Fruit fly (Drosophila melanogaster): ENCODE measurements around the gene Obp69a.

The Obp69a gene

dm6 chr3L:12408513-12409320 is 12.7 kb downstream of the Obp69a start:
- peak; percentile 57 for TF ChIP-seq CG17801 (GFP tag; optimal IDR thresholded peaks at IDR 0.05; ENCODE audit: partially characterized antibody)

- TF ChIP-seq CG17801 (GFP tag; optimal IDR thresholded peaks at IDR 0.05; ENCODE audit: partially characterized antibody), result no peak
Measured at dm6 chr3L:12409343-12410302, 13.7 kb downstream of the Obp69a start.

- no peak for TF ChIP-seq CG17801 (GFP tag; optimal IDR thresholded peaks at IDR 0.05; ENCODE audit: partially characterized antibody)
Measured at dm6 chr3L:12410472-12411213, 14.7 kb downstream of the Obp69a start.

DNA sequence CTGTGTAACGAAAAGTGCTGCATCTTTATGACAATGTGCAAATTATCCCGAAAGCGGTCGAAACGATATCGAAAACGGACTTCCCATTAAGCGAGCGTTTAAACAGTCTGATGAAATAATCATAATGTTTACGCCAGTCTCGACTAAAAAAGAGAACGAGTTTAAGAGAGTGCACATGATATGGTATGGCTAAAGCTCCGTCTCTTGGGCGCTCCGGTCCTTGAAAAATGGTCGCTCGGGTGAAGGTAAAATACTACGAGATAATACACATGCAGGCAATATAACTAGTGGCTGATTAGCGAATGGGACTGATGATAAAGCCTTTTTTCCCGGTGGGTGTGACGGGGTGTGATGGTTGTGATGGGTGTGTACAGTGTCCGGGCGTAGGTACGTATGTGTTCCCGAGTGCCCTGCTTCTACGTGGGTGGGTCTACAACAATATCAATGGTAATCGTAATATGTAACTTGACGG is 15.3 kb downstream of the Obp69a start:
- no peak for TF ChIP-seq CG17801 (GFP tag; optimal IDR thresholded peaks at IDR 0.05; ENCODE audit: partially characterized antibody)

DNA sequence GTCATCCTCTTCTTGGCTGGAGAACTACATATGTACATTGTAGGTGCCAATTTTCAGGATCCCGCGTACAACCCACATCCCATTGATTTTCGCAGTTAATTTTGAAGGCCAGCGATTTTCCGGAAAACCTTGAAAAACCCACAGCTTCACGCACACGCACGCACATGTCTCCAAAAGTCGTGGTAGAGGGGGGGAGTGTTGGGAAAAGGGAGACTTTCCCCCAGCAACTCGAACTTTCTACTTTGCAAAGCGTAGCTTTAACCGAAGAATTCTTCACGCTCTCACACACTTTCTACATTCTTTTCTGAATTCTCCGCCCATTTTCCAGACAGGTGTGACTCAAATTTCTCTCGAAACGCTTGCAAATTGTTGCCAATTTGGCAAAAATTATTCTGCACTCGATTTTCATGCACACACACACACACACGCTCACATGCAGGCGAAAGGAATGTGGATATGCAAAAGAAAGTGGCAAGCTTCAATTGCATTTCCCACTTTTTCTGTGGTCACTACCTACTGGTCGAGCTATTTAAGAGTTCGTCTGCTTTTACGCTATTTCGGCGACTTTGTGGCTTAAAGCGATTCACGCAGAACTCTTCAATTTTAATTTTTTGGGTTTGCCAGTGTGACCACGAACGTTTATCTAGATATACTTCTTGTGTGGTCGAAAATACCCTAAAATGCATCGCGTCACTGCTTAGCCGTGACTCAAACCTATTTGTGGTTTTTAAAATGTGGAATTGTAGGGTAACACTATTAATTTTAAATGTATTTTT is 18.4 kb downstream of the Obp69a start, which contains the start of gene SCaMC:
SCaMC (minus strand) TSS at position 654 of the 776 bp plus-strand sequence.
- TF ChIP-seq CG17801 (GFP tag; optimal IDR thresholded peaks at IDR 0.05; ENCODE audit: partially characterized antibody), result peak; percentile 39

- no peak for TF ChIP-seq CG17801 (GFP tag; optimal IDR thresholded peaks at IDR 0.05; ENCODE audit: partially characterized antibody)
Measured at dm6 chr3L:12417341-12417740, 21.4 kb downstream of the Obp69a start, which contains the start of gene ArfGAP1. Gene ArfGAP1 (minus strand): TSS chr3L:12417580.

DNA sequence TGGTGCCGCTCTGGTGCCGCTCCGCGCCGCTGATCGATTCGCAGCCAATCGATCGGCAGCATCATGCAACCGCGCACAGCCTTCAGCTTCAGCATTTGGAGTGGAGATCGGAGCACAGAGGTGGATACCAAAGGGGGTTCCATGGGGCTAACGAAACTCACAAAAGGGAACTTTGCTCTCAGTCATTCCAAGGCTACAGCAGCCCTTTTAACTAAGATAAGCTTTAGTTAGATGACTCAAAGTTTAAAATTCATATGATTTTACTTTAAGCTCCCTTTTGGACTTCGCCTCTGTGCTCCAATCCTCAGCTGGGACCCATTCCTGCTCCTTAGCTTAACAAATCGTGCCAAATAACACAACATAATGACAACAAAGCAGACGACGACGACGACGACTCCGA is 24.5 kb downstream of the Obp69a start:
- no peak for TF ChIP-seq CG17801 (GFP tag; optimal IDR thresholded peaks at IDR 0.05; ENCODE audit: partially characterized antibody)

DNA sequence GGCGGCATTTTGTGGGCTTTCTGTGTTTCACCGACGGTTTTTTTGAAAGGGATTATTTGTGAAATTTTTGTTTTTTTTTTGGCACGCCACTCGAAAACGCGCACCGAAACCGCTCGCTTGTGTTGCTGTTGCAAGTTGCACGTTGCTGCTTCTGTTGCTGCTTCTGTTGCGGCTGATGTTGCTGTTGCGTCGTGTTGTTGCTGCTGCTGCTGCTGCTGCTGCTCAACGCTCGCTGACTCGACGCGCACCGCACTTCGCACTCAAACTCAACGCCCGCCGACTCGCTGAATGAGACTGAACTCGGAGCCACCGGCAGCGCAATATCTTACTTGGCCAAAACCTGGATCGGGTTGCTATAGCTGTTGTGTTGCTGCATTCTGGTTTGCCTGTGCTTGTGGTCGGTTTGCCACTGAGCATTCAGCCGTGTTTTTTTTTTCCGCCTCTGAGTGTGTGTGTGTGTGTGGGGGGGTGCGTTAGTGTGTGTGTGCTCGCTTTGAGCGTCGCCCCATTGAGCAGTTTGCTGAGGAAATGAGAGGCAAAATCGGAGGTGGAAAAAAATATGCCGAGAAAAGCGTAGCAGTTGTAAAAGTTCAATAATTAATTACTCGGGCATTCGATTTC is 36.5 kb downstream of the Obp69a start, which contains the start of gene toe:
toe (minus strand) TSS at position 277 of the 621 bp plus-strand sequence.
- TF ChIP-seq CG17801 (GFP tag; optimal IDR thresholded peaks at IDR 0.05; ENCODE audit: partially characterized antibody), result no peak

dm6 chr3L:12433710-12434109 is 37.7 kb downstream of the Obp69a start:
- TF ChIP-seq CG17801 (GFP tag; optimal IDR thresholded peaks at IDR 0.05; ENCODE audit: partially characterized antibody), result no peak

DNA sequence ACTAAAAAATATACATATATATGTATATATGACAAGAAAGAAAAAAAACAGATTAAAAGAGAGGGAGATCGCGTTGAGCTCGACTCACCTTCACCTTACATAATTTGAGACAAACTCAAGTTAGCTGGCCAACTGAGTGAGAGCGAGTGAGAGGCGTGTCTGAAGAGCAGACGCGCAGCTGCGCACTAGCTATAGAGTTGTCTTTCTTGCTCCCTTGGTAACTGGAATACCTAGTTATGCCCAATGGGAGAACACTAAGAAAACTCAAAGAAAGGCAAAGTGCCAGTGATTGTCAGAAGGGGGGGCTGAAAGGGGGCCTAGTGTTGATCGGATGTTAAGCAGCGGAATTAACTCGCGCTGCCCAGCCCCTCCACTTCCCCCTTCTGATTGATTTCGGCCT is 38.5 kb downstream of the Obp69a start:
- no peak for TF ChIP-seq CG17801 (GFP tag; optimal IDR thresholded peaks at IDR 0.05; ENCODE audit: partially characterized antibody)

dm6 chr3L:12442593-12442992 is 46.6 kb downstream of the Obp69a start:
- no peak for TF ChIP-seq CG17801 (GFP tag; optimal IDR thresholded peaks at IDR 0.05; ENCODE audit: partially characterized antibody)

DNA sequence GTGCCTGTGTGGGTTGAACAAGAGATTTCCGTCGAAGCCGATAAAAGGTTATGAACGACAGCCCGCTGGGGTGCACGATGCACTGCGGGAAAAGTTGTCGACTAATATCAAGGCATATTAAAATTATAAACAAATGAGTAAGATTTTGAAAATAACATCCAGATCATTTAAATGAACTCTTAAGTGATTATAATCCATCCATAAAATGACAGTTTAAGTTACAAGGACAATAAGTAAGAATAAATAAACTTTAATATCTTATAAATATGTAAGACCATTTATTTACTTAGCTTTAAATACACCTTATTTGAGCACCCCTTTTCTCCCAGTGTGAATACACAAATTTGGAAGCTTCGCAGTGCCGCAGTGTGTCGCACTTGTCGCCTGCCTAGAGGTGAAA is 48.1 kb downstream of the Obp69a start:
- no peak for TF ChIP-seq CG17801 (GFP tag; optimal IDR thresholded peaks at IDR 0.05; ENCODE audit: partially characterized antibody)

All from ovary, adult (tissue).